Worm (Caenorhabditis elegans): ENCODE results near the gene ipla-2.

ce11 chrX:9789110-9789509 lies 48.7 kb downstream of the ipla-2 start, which contains the start of gene F36G3.1:
- no peak for TF ChIP-seq ceh-13 (GFP tag; optimal IDR thresholded peaks at IDR 0.05)
- no peak for TF ChIP-seq ceh-36 (tag; optimal IDR thresholded peaks at IDR 0.05)
- TF ChIP-seq aly-1 (tag; optimal IDR thresholded peaks at IDR 0.05): no peak
- no peak for TF ChIP-seq flt-1 (GFP tag; IDR thresholded peaks at IDR 0.05)
- TF ChIP-seq ama-1 (optimal IDR thresholded peaks at IDR 0.05): no peak
- no peak for TF ChIP-seq sea-1 (GFP tag; conservative IDR thresholded peaks at IDR 0.05)
- TF ChIP-seq hmg-4 (GFP tag; optimal IDR thresholded peaks at IDR 0.05): no peak
- no peak for TF ChIP-seq tra-4 (tag; optimal IDR thresholded peaks at IDR 0.05)
- no peak for TF ChIP-seq scrt-1 (GFP tag; IDR thresholded peaks at IDR 0.05)
- TF ChIP-seq ets-7 (tag; optimal IDR thresholded peaks at IDR 0.05): no peak

Measured in whole organism, early embryonic.